Worm (Caenorhabditis elegans): ENCODE results near the gene xdh-1.
"Not testable (repeated sequence)": the region's sequence is repeated elsewhere in the genome, so short reads cannot be mapped to it uniquely, and the experiment has no call there.

xdh-1 gene

ce11 chrIV:14384194-14384593 lies 28.5 kb downstream of the xdh-1 start:
- TF ChIP-seq dmd-9 (GFP tag; IDR thresholded peaks at IDR 0.05): no peak
- peak in 1 of 2 experiments; percentile 56 for TF ChIP-seq unc-62 (GFP tag; optimal IDR thresholded peaks at IDR 0.05 in 1 of 2)
- TF ChIP-seq unc-62 (tag; optimal IDR thresholded peaks at IDR 0.05): no peak

- TF ChIP-seq spr-3 (GFP tag; optimal IDR thresholded peaks at IDR 0.05) (no peak), snpc-1.2 (GFP tag; IDR thresholded peaks at IDR 0.05) (peak; percentile 78), dmd-6 (GFP tag; IDR thresholded peaks at IDR 0.05) (no peak), jun-1 (tag; optimal IDR thresholded peaks at IDR 0.05) (no peak), nhr-48 (tag; optimal IDR thresholded peaks at IDR 0.05) (no peak), unc-39 (tag; optimal IDR thresholded peaks at IDR 0.05) (no peak), Y48G9A.11 (GFP tag; IDR thresholded peaks at IDR 0.05) (no peak)
Measured at ce11 chrIV:14383474-14383873, 29.2 kb downstream of the xdh-1 start, which contains the start of gene paqr-3. Gene paqr-3 (minus strand): TSS chrIV:14383683.

ce11 chrIV:14379191-14379590 lies 33.5 kb downstream of the xdh-1 start:
- no peak for TF ChIP-seq fos-1 (tag; optimal IDR thresholded peaks at IDR 0.05)
- TF ChIP-seq nhr-111 (GFP tag; optimal IDR thresholded peaks at IDR 0.05): no peak
- no peak for TF ChIP-seq attf-4 (tag; optimal IDR thresholded peaks at IDR 0.05)
- TF ChIP-seq tra-1 (GFP tag; IDR thresholded peaks at IDR 0.05): no peak
- TF ChIP-seq dmd-9 (GFP tag; IDR thresholded peaks at IDR 0.05): no peak
- TF ChIP-seq mes-2 (tag; optimal IDR thresholded peaks at IDR 0.05; ENCODE audit: poor library complexity, severe bottlenecking): no peak
- no peak for TF ChIP-seq cey-2 (tag; optimal IDR thresholded peaks at IDR 0.05; ENCODE audit: borderline replicate concordance, insufficient read depth)
- no peak for TF ChIP-seq ceh-44 (GFP tag; IDR thresholded peaks at IDR 0.05)
- TF ChIP-seq nhr-48 (tag; optimal IDR thresholded peaks at IDR 0.05): no peak
- no peak for TF ChIP-seq nhr-28 (tag; optimal IDR thresholded peaks at IDR 0.05)
- TF ChIP-seq dmd-8 (GFP tag; IDR thresholded peaks at IDR 0.05): no peak
- no peak for TF ChIP-seq ceh-32 (tag; optimal IDR thresholded peaks at IDR 0.05; ENCODE audit: poor library complexity)
- no peak for TF ChIP-seq ceh-20 (GFP tag; IDR thresholded peaks at IDR 0.05)
- TF ChIP-seq Y75B8A.6 (GFP tag; IDR thresholded peaks at IDR 0.05): no peak

- TF ChIP-seq unc-62 (GFP tag; optimal IDR thresholded peaks at IDR 0.05 in 1 of 2): peak in 1 of 2 experiments; percentile 97
- no peak for TF ChIP-seq unc-62 (tag; optimal IDR thresholded peaks at IDR 0.05)
- no peak for TF ChIP-seq daf-19 (GFP tag; conservative IDR thresholded peaks at IDR 0.05)
- no peak for TF ChIP-seq dve-1 (tag; optimal IDR thresholded peaks at IDR 0.05; ENCODE audit: insufficient read depth)
Measured at ce11 chrIV:14377850-14378249, 34.8 kb downstream of the xdh-1 start.

- TF ChIP-seq lim-7 (GFP tag; IDR thresholded peaks at IDR 0.05) (no peak), nhr-41 (GFP tag; IDR thresholded peaks at IDR 0.05) (no peak), snpc-1.2 (GFP tag; IDR thresholded peaks at IDR 0.05) (peak; percentile 95), fkh-10 (GFP tag; optimal IDR thresholded peaks at IDR 0.05) (no peak), ceh-28 (tag; optimal IDR thresholded peaks at IDR 0.05) (no peak)
Measured at ce11 chrIV:14377267-14377814, 35.4 kb downstream of the xdh-1 start.

- TF ChIP-seq nhr-41 (GFP tag; IDR thresholded peaks at IDR 0.05); nhr-28 (tag; optimal IDR thresholded peaks at IDR 0.05); vab-7 (GFP tag; IDR thresholded peaks at IDR 0.05): not testable (repeated sequence)
Measured at ce11 chrIV:14373814-14374213, 38.9 kb downstream of the xdh-1 start, which contains the start of gene Y67A10A.7. Gene Y67A10A.7 (plus strand): TSS chrIV:14374114.

Measured in whole organism, L4 larva.